Worm (Caenorhabditis elegans) whole organism, L4 larva: ENCODE results near the gene pyr-1.
A peak's percentile ranks its signal among the peaks of the same experiment; 100 is the strongest.

Experiments used
- F49E8.2 ChIP-seq: sonication (generic microtip); optimal IDR thresholded peaks from 2 replicates; lab custom pipeline; 2016; ENCODE audit warnings: missing compliant biosample characterization, mild to moderate bottlenecking, missing genetic modification characterization, borderline replicate concordance
- R02D3.7 ChIP-seq: fragments of 150-350 bp; sonication (generic microtip); optimal IDR thresholded peaks from 3 replicates; lab custom pipeline; 2014; ENCODE audit warnings: missing biosample characterization, missing genetic modification characterization
- T26A8.4 ChIP-seq: fragments of 200-800 bp; sonication (Bioruptor generic); IDR thresholded peaks from 2 replicates; pipeline ENCODE4 v1.3.6; 2022; ENCODE audit warnings: missing genetic modification characterization, missing compliant biosample characterization
- Y5F2A.4 ChIP-seq: fragments of 200-800 bp; sonication (Bioruptor generic); optimal IDR thresholded peaks from 2 replicates; lab custom pipeline; 2018; ENCODE audit warnings: mild to moderate bottlenecking, missing genetic modification characterization, missing compliant biosample characterization
- aha-1 ChIP-seq: fragments of 150-350 bp; peaks from one replicate; lab custom pipeline; 2014; ENCODE audit warnings: missing biosample characterization, missing genetic modification characterization
- ama-1 ChIP-seq: fragments of 150-350 bp; optimal IDR thresholded peaks from 2 replicates; lab custom pipeline; 2014; ENCODE audit warnings: inconsistent platforms, mixed read lengths
- arid-1 ChIP-seq: fragments of 200-800 bp; sonication (Bioruptor generic); conservative IDR thresholded peaks from 2 replicates; pipeline ENCODE4 v1.3.6; 2022; ENCODE audit warnings: missing genetic modification reagents, missing genetic modification characterization, missing compliant biosample characterization
- ceh-20 ChIP-seq: fragments of 200-800 bp; sonication (Bioruptor generic); IDR thresholded peaks from 2 replicates; pipeline ENCODE4 v1.3.6; 2022; ENCODE audit warnings: missing genetic modification reagents, missing genetic modification characterization, missing compliant biosample characterization
- ceh-32 ChIP-seq: sonication (generic microtip); optimal IDR thresholded peaks from 2 replicates; lab custom pipeline; 2016; ENCODE audit warnings: mild to moderate bottlenecking, missing genetic modification characterization, missing compliant biosample characterization; ENCODE audit not compliant: poor library complexity
- ceh-62 ChIP-seq: sonication (generic microtip); optimal IDR thresholded peaks from 2 replicates; lab custom pipeline; 2017; ENCODE audit warnings: missing biosample characterization, missing genetic modification characterization
- ctbp-1 ChIP-seq: fragments of 200-800 bp; sonication (Bioruptor generic); IDR thresholded peaks from 2 replicates; pipeline ENCODE4 v1.3.6; 2022; ENCODE audit warnings: missing genetic modification reagents, missing genetic modification characterization, missing compliant biosample characterization
- daf-16 ChIP-seq, 3 experiments: sonication (generic microtip); optimal IDR thresholded peaks; 2 replicates each; lab custom pipeline; 2016 to 2017; ENCODE audit warnings: missing genetic modification characterization in 3 of 3, missing genetic modification reagents in 3 of 3, mild to moderate bottlenecking in 2 of 3, missing compliant biosample characterization in 2 of 3, missing biosample characterization in 1 of 3, moderate library complexity in 1 of 3
- daf-19 ChIP-seq: fragments of 200-800 bp; sonication (Bioruptor generic); conservative IDR thresholded peaks from 2 replicates; pipeline ENCODE4 v1.3.6; 2022; ENCODE audit warnings: missing genetic modification characterization, missing compliant biosample characterization
- dpl-1 ChIP-seq: fragments of 150-350 bp; optimal IDR thresholded peaks from 2 replicates; lab custom pipeline; 2014; ENCODE audit warnings: missing biosample characterization, missing genetic modification reagents, missing genetic modification characterization
- duxl-1 ChIP-seq: sonication (generic microtip); optimal IDR thresholded peaks from 2 replicates; lab custom pipeline; 2016; ENCODE audit warnings: mild to moderate bottlenecking, missing genetic modification characterization, moderate library complexity, missing compliant biosample characterization; ENCODE audit not compliant: poor library complexity
- dve-1 ChIP-seq: sonication (generic microtip); optimal IDR thresholded peaks from 2 replicates; lab custom pipeline; 2017; ENCODE audit warnings: antibody characterized with exemption, mild to moderate bottlenecking, missing genetic modification characterization, missing compliant biosample characterization; ENCODE audit not compliant: insufficient read depth
- egl-27 ChIP-seq: sonication (generic microtip); optimal IDR thresholded peaks from 3 replicates; lab custom pipeline; 2017; ENCODE audit warnings: missing biosample characterization, missing genetic modification reagents, missing genetic modification characterization
- fkh-10 ChIP-seq: fragments of 150-350 bp; optimal IDR thresholded peaks from 2 replicates; lab custom pipeline; 2014; ENCODE audit warnings: missing biosample characterization, missing genetic modification reagents, missing genetic modification characterization
- hlh-11 ChIP-seq: fragments of 200-800 bp; sonication (Bioruptor generic); optimal IDR thresholded peaks from 2 replicates; lab custom pipeline; 2018; ENCODE audit warnings: mild to moderate bottlenecking, missing genetic modification characterization, missing compliant biosample characterization
- hlh-30 ChIP-seq: sonication (generic microtip); optimal IDR thresholded peaks from 2 replicates; lab custom pipeline; 2017; ENCODE audit warnings: antibody characterized with exemption, mild to moderate bottlenecking, missing genetic modification characterization, missing compliant biosample characterization; ENCODE audit not compliant: insufficient read depth
- hmg-1.1 ChIP-seq: fragments of 200-800 bp; sonication (Bioruptor generic); IDR thresholded peaks from 2 replicates; pipeline ENCODE4 v1.3.6; 2022; ENCODE audit warnings: missing genetic modification reagents, missing genetic modification characterization, missing compliant biosample characterization
- lin-1 ChIP-seq: fragments of 200-800 bp; sonication (Bioruptor generic); IDR thresholded peaks from 2 replicates; pipeline ENCODE4 v1.3.6; 2022; ENCODE audit warnings: missing genetic modification reagents, missing genetic modification characterization, missing compliant biosample characterization
- lin-13 ChIP-seq: fragments of 150-350 bp; optimal IDR thresholded peaks from 2 replicates; lab custom pipeline; 2014; ENCODE audit warnings: missing biosample characterization, missing genetic modification reagents, missing genetic modification characterization
- lin-38 ChIP-seq: fragments of 200-800 bp; sonication (Bioruptor generic); IDR thresholded peaks from 2 replicates; pipeline ENCODE4 v1.3.6; 2022; ENCODE audit warnings: missing genetic modification reagents, missing genetic modification characterization, missing compliant biosample characterization
- lin-39 ChIP-seq: fragments of 150-350 bp; optimal IDR thresholded peaks from 2 replicates; lab custom pipeline; 2014; ENCODE audit warnings: missing biosample characterization, missing genetic modification reagents, missing genetic modification characterization
- lsy-2 ChIP-seq, 2 experiments: fragments of 150-350 bp in 1 of 2; sonication (generic microtip) in 1 of 2; optimal IDR thresholded peaks; 2 replicates each; lab custom pipeline; 2014 to 2017; ENCODE audit warnings: missing biosample characterization in 2 of 2, missing genetic modification characterization in 2 of 2
- mdl-1 ChIP-seq, 2 experiments: fragments of 150-350 bp in 1 of 2; sonication (generic microtip) in 1 of 2; optimal IDR thresholded peaks; 2 replicates each; lab custom pipeline; 2014 to 2017; ENCODE audit warnings: missing biosample characterization in 2 of 2, missing genetic modification characterization in 2 of 2
- mdt-29 ChIP-seq: fragments of 200-800 bp; sonication (Bioruptor generic); IDR thresholded peaks from 2 replicates; pipeline ENCODE4 v1.3.6; 2022; ENCODE audit warnings: missing genetic modification reagents, missing genetic modification characterization, missing compliant biosample characterization
- mes-2 ChIP-seq: sonication (generic microtip); optimal IDR thresholded peaks from 2 replicates; lab custom pipeline; 2016; ENCODE audit warnings: missing genotype, mild to moderate bottlenecking, missing genetic modification characterization, missing compliant biosample characterization; ENCODE audit not compliant: poor library complexity, severe bottlenecking
- nhr-11 ChIP-seq: fragments of 150-350 bp; optimal IDR thresholded peaks from 2 replicates; lab custom pipeline; 2014; ENCODE audit warnings: missing biosample characterization, missing genetic modification characterization
- nhr-28 ChIP-seq: fragments of 150-350 bp; optimal IDR thresholded peaks from 2 replicates; lab custom pipeline; 2014; ENCODE audit warnings: missing biosample characterization, missing genetic modification characterization
- nhr-41 ChIP-seq: fragments of 200-800 bp; sonication (Bioruptor generic); IDR thresholded peaks from 2 replicates; pipeline ENCODE4 v1.3.6; 2022; ENCODE audit warnings: missing genetic modification reagents, missing genetic modification characterization, missing compliant biosample characterization
- nhr-6 ChIP-seq: fragments of 150-350 bp; optimal IDR thresholded peaks from 2 replicates; lab custom pipeline; 2014; ENCODE audit warnings: missing biosample characterization, missing genetic modification characterization
- nhr-77 ChIP-seq: fragments of 150-350 bp; optimal IDR thresholded peaks from 2 replicates; lab custom pipeline; 2014; ENCODE audit warnings: missing biosample characterization, missing genetic modification characterization
- pqm-1 ChIP-seq: sonication (generic microtip); optimal IDR thresholded peaks from 2 replicates; lab custom pipeline; 2017; ENCODE audit warnings: missing biosample characterization, missing genetic modification characterization
- rbr-2 ChIP-seq: sonication (generic microtip); optimal IDR thresholded peaks from 2 replicates; lab custom pipeline; 2016; ENCODE audit warnings: missing genotype, missing genetic modification characterization, missing compliant biosample characterization
- saeg-2 ChIP-seq: fragments of 200-800 bp; sonication (Bioruptor generic); IDR thresholded peaks from 2 replicates; pipeline ENCODE4 v1.3.6; 2022; ENCODE audit warnings: missing genetic modification reagents, missing genetic modification characterization, missing compliant biosample characterization
- snpc-4 ChIP-seq: fragments of 150-350 bp; optimal IDR thresholded peaks from 2 replicates; lab custom pipeline; 2014; ENCODE audit warnings: missing biosample characterization, missing genetic modification characterization
- unc-62 ChIP-seq, 3 experiments: fragments of 150-350 bp in 1 of 3; sonication (generic microtip); optimal IDR thresholded peaks in 2 of 3; peaks in 1 of 3; 1 replicate in 1 of 3; 2 replicates in 2 of 3; lab custom pipeline; 2014 to 2017; ENCODE audit warnings: missing biosample characterization in 3 of 3, missing genetic modification characterization in 3 of 3, missing genetic modification reagents in 3 of 3, missing genotype in 1 of 3
- vab-7 ChIP-seq: fragments of 200-800 bp; sonication (Bioruptor generic); IDR thresholded peaks from 2 replicates; pipeline ENCODE4 v1.3.6; 2022; ENCODE audit warnings: missing genetic modification reagents, missing genetic modification characterization, missing compliant biosample characterization
- zip-2 ChIP-seq: fragments of 150-350 bp; optimal IDR thresholded peaks from 2 replicates; lab custom pipeline; 2014; ENCODE audit warnings: missing biosample characterization, missing genetic modification characterization

pyr-1 gene

DNA sequence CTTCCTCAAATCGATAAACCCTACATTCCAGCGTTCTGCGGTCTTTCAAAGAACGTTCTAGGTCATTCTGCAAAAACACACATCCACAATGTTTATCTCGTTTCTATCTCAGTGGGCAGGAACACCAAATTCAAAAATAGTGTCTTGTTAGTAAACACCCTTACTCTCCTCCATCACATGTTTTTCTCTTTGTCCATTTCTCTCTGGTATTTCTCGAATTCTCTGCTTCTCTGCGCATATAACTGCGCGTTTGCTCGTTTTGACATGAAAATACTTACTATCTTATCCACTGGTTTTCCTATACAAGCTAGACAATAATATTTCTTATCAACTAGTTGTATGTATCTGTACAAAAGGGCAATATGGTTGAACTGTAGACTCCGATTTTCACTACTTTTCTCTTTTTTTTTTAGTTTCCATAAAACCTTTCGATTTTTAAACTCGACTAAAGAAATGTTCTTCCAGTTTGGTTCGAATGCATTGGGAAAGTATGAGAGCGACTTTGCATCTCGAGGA, at the start of gene pyr-1:
TSS of gene pyr-1 (plus strand) at position 466 of the 516 bp plus-strand sequence.
- TF ChIP-seq nhr-28 (tag; lab: Kevin White, UChicago) = peak; percentile 81
- peak; percentile 72 for TF ChIP-seq hlh-30 (tag; lab: Kevin White, UChicago)
- no peak for TF ChIP-seq lsy-2 (tag; optimal IDR thresholded peaks at IDR 0.05; lab: Kevin White, UChicago)
- TF ChIP-seq duxl-1 (tag; lab: Kevin White, UChicago) = no peak
- TF ChIP-seq unc-62 (GFP tag; optimal IDR thresholded peaks at IDR 0.05 in 1 of 2; lab: Kevin White, UChicago) = peak in 1 of 2 experiments; percentile 55
- no peak for TF ChIP-seq unc-62 (tag; optimal IDR thresholded peaks at IDR 0.05; lab: Kevin White, UChicago)
- peak; percentile 18 for TF ChIP-seq dve-1 (tag; lab: Kevin White, UChicago)
- peak in 1 of 2 experiments; percentile 90 for TF ChIP-seq daf-16 (GFP tag; optimal IDR thresholded peaks at IDR 0.05; lab: Kevin White, UChicago)
- peak; percentile 93 for TF ChIP-seq daf-16 (tag; optimal IDR thresholded peaks at IDR 0.05; lab: Kevin White, UChicago)
- TF ChIP-seq mes-2 (tag; lab: Kevin White, UChicago) = peak; percentile 23
- no peak for TF ChIP-seq mdt-29 (GFP tag; lab: Robert Waterston, UW)
- peak; percentile 4 for TF ChIP-seq aha-1 (tag; lab: Kevin White, UChicago)
- TF ChIP-seq mdl-1 (tag; optimal IDR thresholded peaks at IDR 0.05; lab: Kevin White, UChicago) = peak in 1 of 2 experiments; percentile 64

DNA sequence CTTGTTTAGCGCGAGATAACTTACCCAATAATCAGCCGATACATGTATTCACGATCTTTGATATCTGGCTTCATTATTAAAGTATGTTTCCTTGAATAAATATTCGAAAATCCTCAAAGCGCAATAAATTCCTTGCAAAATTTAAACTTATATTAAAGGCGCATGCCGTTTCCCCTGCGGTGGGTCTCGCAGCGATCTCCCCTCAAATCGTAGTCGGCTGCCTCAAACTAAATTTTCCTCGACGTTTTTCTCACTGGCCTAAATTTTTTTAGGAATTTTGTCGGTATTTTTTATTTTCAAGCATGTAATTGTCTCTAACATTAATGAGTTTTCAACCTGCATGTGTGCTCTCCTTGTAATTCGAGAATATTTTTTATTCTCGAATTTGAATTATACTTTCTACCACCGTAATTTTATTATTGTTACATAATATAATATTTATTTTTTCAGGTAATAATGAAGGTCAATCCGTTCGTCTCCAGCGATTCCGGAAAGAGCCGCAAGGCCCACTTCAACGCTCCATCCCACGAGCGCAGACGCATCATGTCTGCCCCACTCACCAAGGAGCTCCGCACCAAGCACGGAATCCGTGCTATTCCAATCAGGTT, 48.5 kb upstream of the pyr-1 start, which contains the start of the genes cpf-1 and rpl-26:
TSS of gene cpf-1 (minus strand) at position 104 of the 608 bp plus-strand sequence.
TSS of gene rpl-26 (plus strand) at position 449 of the 608 bp plus-strand sequence.
- TF ChIP-seq lin-38 (GFP tag; lab: Robert Waterston, UW) (peak; percentile 63), daf-19 (GFP tag; lab: Robert Waterston, UW) (no peak), nhr-28 (tag; lab: Kevin White, UChicago) (peak; percentile 78), Y5F2A.4 (GFP tag; lab: Kevin White, UChicago) (no peak), vab-7 (GFP tag; lab: Robert Waterston, UW) (no peak), fkh-10 (GFP tag; lab: Kevin White, UChicago) (peak; percentile 24), arid-1 (GFP tag; lab: Robert Waterston, UW) (no peak), ceh-32 (no peak), mes-2 (tag; lab: Kevin White, UChicago) (peak; percentile 78), duxl-1 (tag; lab: Kevin White, UChicago) (no peak), zip-2 (tag; lab: Kevin White, UChicago) (no peak), R02D3.7 (tag; lab: Kevin White, UChicago) (no peak), nhr-77 (tag; lab: Kevin White, UChicago) (peak; percentile 57), hmg-1.1 (GFP tag; lab: Robert Waterston, UW) (0 out of 2 replicates have a peak, but pooled peaks have one; percentile 21), ctbp-1 (GFP tag; lab: Robert Waterston, UW) (no peak), ama-1 (lab: Kevin White, UChicago) (no peak), lsy-2 (tag; optimal IDR thresholded peaks at IDR 0.05; lab: Kevin White, UChicago) (peak in 1 of 2 experiments; percentile 89), pqm-1 (tag; lab: Kevin White, UChicago) (no peak), egl-27 (tag; lab: Kevin White, UChicago) (no peak), hlh-11 (peak; percentile 28), rbr-2 (tag; lab: Kevin White, UChicago) (peak; percentile 32), nhr-11 (tag; lab: Kevin White, UChicago) (peak; percentile 23), ceh-62 (tag; lab: Kevin White, UChicago) (no peak), nhr-41 (GFP tag; lab: Robert Waterston, UW) (no peak), F49E8.2 (tag; lab: Kevin White, UChicago) (no peak), lin-39 (tag; lab: Kevin White, UChicago) (no peak), dpl-1 (peak; percentile 70), saeg-2 (GFP tag; lab: Robert Waterston, UW) (no peak), lin-1 (GFP tag; lab: Robert Waterston, UW) (no peak), lin-13 (GFP tag; lab: Kevin White, UChicago) (no peak), T26A8.4 (GFP tag; lab: Robert Waterston, UW) (0 out of 2 replicates have a peak, but pooled peaks have one; percentile 11), snpc-4 (tag; lab: Kevin White, UChicago) (no peak), nhr-6 (tag; lab: Kevin White, UChicago) (peak; percentile 15), aha-1 (tag; lab: Kevin White, UChicago) (peak; percentile 61), ceh-20 (GFP tag; lab: Robert Waterston, UW) (no peak)
